Fruit fly (Drosophila melanogaster) whole organism, wandering third instar larva: ENCODE data around the gene Irc.
"Not testable (repeated sequence)": the region's sequence is repeated elsewhere in the genome, so short reads cannot be mapped to it uniquely, and the experiment has no call there.

ENCODE experiments used
- Abd-B ChIP-seq: fragments of >200 bp; optimal IDR thresholded peaks from 2 replicates; lab custom pipeline; 2017; ENCODE audit warnings: missing biosample characterization, missing genetic modification characterization
- CG32264 ChIP-seq: fragments of 200-800 bp; sonication (Bioruptor generic); optimal IDR thresholded peaks from 2 replicates; lab custom pipeline; 2016; ENCODE audit warnings: missing biosample characterization, missing genetic modification characterization
- CG9705 ChIP-seq: fragments of 200-800 bp; sonication (Bioruptor generic); optimal IDR thresholded peaks from 2 replicates; lab custom pipeline; 2018; ENCODE audit warnings: missing biosample characterization, mild to moderate bottlenecking, missing genetic modification characterization
- CrebA ChIP-seq: fragments of 200-800 bp; sonication (Bioruptor generic); optimal IDR thresholded peaks from 2 replicates; lab custom pipeline; 2016; ENCODE audit warnings: missing biosample characterization, mild to moderate bottlenecking, missing genetic modification characterization, borderline replicate concordance
- Dfd ChIP-seq: fragments of >200 bp; optimal IDR thresholded peaks from 2 replicates; lab custom pipeline; 2017; ENCODE audit warnings: missing biosample characterization, missing genetic modification characterization
- Dif ChIP-seq: fragments of 200-275, 200-300 bp; sonication (Bioruptor generic); optimal IDR thresholded peaks from 2 replicates; lab custom pipeline; 2018; ENCODE audit warnings: missing biosample characterization, missing genetic modification characterization; ENCODE audit not compliant: partially characterized antibody
- GATAd ChIP-seq: sonication (Bioruptor generic); optimal IDR thresholded peaks from 2 replicates; lab custom pipeline; 2016; ENCODE audit warnings: missing biosample characterization, missing genetic modification characterization
- HLH106 ChIP-seq: fragments of 200-800 bp; optimal IDR thresholded peaks from 3 replicates; lab custom pipeline; 2019; ENCODE audit warnings: missing biosample characterization, mild to moderate bottlenecking, missing genetic modification characterization, moderate library complexity
- Hnf4 ChIP-seq: fragments of 200-800 bp; sonication (Bioruptor generic); optimal IDR thresholded peaks from 2 replicates; lab custom pipeline; 2016; ENCODE audit warnings: missing biosample characterization, mild to moderate bottlenecking, missing genetic modification characterization
- Hr78 ChIP-seq: fragments of >200 bp; optimal IDR thresholded peaks from 2 replicates; lab custom pipeline; 2017; ENCODE audit warnings: missing biosample characterization, missing genetic modification characterization
- Hr83 ChIP-seq: fragments of 200-300 bp; sonication (Bioruptor generic); optimal IDR thresholded peaks from 2 replicates; lab custom pipeline; 2016; ENCODE audit warnings: missing biosample characterization, mild to moderate bottlenecking, missing genetic modification characterization, moderate library complexity; ENCODE audit not compliant: poor library complexity, severe bottlenecking
- Jra ChIP-seq: sonication (Bioruptor generic); optimal IDR thresholded peaks from 2 replicates; lab custom pipeline; 2016; ENCODE audit warnings: missing biosample characterization, missing genetic modification characterization
- Mio ChIP-seq: sonication (Bioruptor generic); optimal IDR thresholded peaks from 2 replicates; lab custom pipeline; 2016; ENCODE audit warnings: missing biosample characterization, missing genetic modification characterization
- Myc ChIP-seq: fragments of >200 bp; optimal IDR thresholded peaks from 2 replicates; lab custom pipeline; 2017
- N ChIP-seq: fragments of >200 bp; optimal IDR thresholded peaks from 2 replicates; lab custom pipeline; 2018; ENCODE audit warnings: missing biosample characterization, missing external identifiers, missing genetic modification characterization
- OdsH ChIP-seq: fragments of 200-800 bp; sonication (Bioruptor generic); optimal IDR thresholded peaks from 2 replicates; lab custom pipeline; 2016; ENCODE audit warnings: missing biosample characterization, mild to moderate bottlenecking, missing genetic modification characterization
- Rel ChIP-seq, 2 experiments: fragments of 200-800 bp; sonication (Bioruptor generic) in 1 of 2; optimal IDR thresholded peaks; 2 replicates in 1 of 2; 3 replicates in 1 of 2; lab custom pipeline; 2016 to 2019; ENCODE audit warnings: mild to moderate bottlenecking in 2 of 2, missing biosample characterization in 2 of 2, missing genetic modification characterization in 2 of 2, moderate library complexity in 1 of 2
- Sp1 ChIP-seq: fragments of 200-800 bp; sonication (Bioruptor generic); optimal IDR thresholded peaks from 3 replicates; lab custom pipeline; 2019; ENCODE audit warnings: missing biosample characterization, mild to moderate bottlenecking, missing genetic modification characterization, moderate library complexity
- Vsx2 ChIP-seq: fragments of 200-300, 225-300 bp; sonication (Bioruptor generic); optimal IDR thresholded peaks from 2 replicates; lab custom pipeline; 2018; ENCODE audit warnings: missing biosample characterization, missing genetic modification characterization; ENCODE audit not compliant: partially characterized antibody
- br ChIP-seq: fragments of 200-800 bp; sonication (Bioruptor generic); optimal IDR thresholded peaks from 2 replicates; lab custom pipeline; 2016; ENCODE audit warnings: missing biosample characterization, missing genetic modification characterization
- brk ChIP-seq: fragments of 200-800 bp; sonication (Bioruptor generic); optimal IDR thresholded peaks from 2 replicates; lab custom pipeline; 2016; ENCODE audit warnings: missing biosample characterization, mild to moderate bottlenecking, missing genetic modification characterization
- dl ChIP-seq, 2 experiments: fragments of 175-275, 200-275 bp in 1 of 2; fragments of 200-275 bp in 1 of 2; sonication (Bioruptor generic); optimal IDR thresholded peaks; lab custom pipeline; 2018; ENCODE audit warnings: mild to moderate bottlenecking in 2 of 2, missing biosample characterization in 2 of 2, missing genetic modification characterization in 2 of 2, moderate library complexity in 2 of 2; ENCODE audit not compliant: partially characterized antibody in 2 of 2, insufficient read depth in 1 of 2
- dmrt93B ChIP-seq: fragments of 200-800 bp; sonication (Bioruptor generic); optimal IDR thresholded peaks from 2 replicates; lab custom pipeline; 2018; ENCODE audit warnings: missing biosample characterization, mild to moderate bottlenecking, missing genetic modification characterization
- dsf ChIP-seq: sonication (Bioruptor generic); optimal IDR thresholded peaks from 2 replicates; lab custom pipeline; 2016; ENCODE audit warnings: missing biosample characterization, missing genetic modification characterization, borderline replicate concordance
- ey ChIP-seq: fragments of 200-800 bp; sonication (Bioruptor generic); optimal IDR thresholded peaks from 2 replicates; lab custom pipeline; 2016; ENCODE audit warnings: missing biosample characterization, missing genetic modification characterization
- foxo ChIP-seq, 2 experiments: fragments of 200-800 bp; sonication (Bioruptor generic); optimal IDR thresholded peaks; 2 replicates in 1 of 2; 3 replicates in 1 of 2; lab custom pipeline; 2016 to 2017; ENCODE audit warnings: missing biosample characterization in 2 of 2, missing genetic modification characterization in 2 of 2
- fru ChIP-seq: fragments of 200-800 bp; sonication (Bioruptor generic); optimal IDR thresholded peaks from 3 replicates; lab custom pipeline; 2016; ENCODE audit warnings: missing biosample characterization, mild to moderate bottlenecking, missing genetic modification characterization
- h ChIP-seq: fragments of 200-800 bp; sonication (Bioruptor generic); optimal IDR thresholded peaks from 3 replicates; lab custom pipeline; 2016; ENCODE audit warnings: missing biosample characterization, mild to moderate bottlenecking, missing genetic modification characterization
- jim ChIP-seq: fragments of 175-275, 200-325 bp; sonication (Bioruptor generic); optimal IDR thresholded peaks from 2 replicates; lab custom pipeline; 2016; ENCODE audit warnings: missing biosample characterization, mild to moderate bottlenecking, missing genetic modification characterization
- lola ChIP-seq: fragments of >200 bp; optimal IDR thresholded peaks from 2 replicates; lab custom pipeline; 2017; ENCODE audit warnings: missing biosample characterization, missing genetic modification characterization
- pan ChIP-seq: fragments of >200 bp; optimal IDR thresholded peaks from 2 replicates; lab custom pipeline; 2017
- psq ChIP-seq: fragments of 200-800 bp; sonication (Bioruptor generic); optimal IDR thresholded peaks from 3 replicates; lab custom pipeline; 2017; ENCODE audit warnings: missing biosample characterization, mild to moderate bottlenecking, missing genetic modification characterization, moderate library complexity
- rgr ChIP-seq: fragments of 200-800 bp; sonication (Bioruptor generic); optimal IDR thresholded peaks from 3 replicates; lab custom pipeline; 2016; ENCODE audit warnings: missing biosample characterization, mild to moderate bottlenecking, missing genetic modification characterization
- sage ChIP-seq: fragments of 200-800 bp; sonication (Bioruptor generic); optimal IDR thresholded peaks from 2 replicates; lab custom pipeline; 2016; ENCODE audit warnings: missing biosample characterization, mild to moderate bottlenecking, missing genetic modification characterization
- sv ChIP-seq: fragments of 200-800 bp; sonication (Bioruptor generic); optimal IDR thresholded peaks from 3 replicates; lab custom pipeline; 2016; ENCODE audit warnings: missing biosample characterization, missing genetic modification characterization
- tai ChIP-seq: sonication (Bioruptor generic); optimal IDR thresholded peaks from 2 replicates; lab custom pipeline; 2016; ENCODE audit warnings: missing biosample characterization, missing genetic modification characterization
- usp ChIP-seq: fragments of >200 bp; optimal IDR thresholded peaks from 2 replicates; lab custom pipeline; 2017; ENCODE audit warnings: missing biosample characterization, missing genetic modification characterization
- woc ChIP-seq: sonication (Bioruptor generic); optimal IDR thresholded peaks from 2 replicates; lab custom pipeline; 2016; ENCODE audit warnings: missing biosample characterization, mild to moderate bottlenecking, missing genetic modification characterization

The Irc gene

DNA sequence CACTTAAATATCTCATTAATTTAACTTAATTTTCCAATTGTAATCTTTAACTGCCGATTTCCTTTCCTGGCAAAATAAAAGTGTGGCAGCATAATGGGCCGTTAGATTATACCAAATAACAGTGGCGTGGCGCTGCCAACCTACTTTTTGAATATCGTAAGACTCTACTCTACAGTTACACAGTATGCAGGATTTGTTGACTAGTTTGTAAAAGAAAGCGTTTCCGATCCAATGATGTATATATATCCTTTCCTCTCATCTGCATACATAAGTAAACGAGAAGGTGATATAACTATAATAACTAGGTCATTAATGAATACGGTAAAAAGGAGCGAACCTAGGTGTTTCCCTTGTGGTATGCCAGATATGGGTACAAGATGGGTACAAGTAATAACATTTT lies 10.9 kb upstream of the Irc start, which contains the start of gene EMC2B:
EMC2B (minus strand) TSS at position 98 of the 400 bp plus-strand sequence.
- TF ChIP-seq Sp1 (GFP tag; lab: Kevin White, UChicago) (peak; percentile 16), lola (GFP tag; lab: Kevin White, UChicago) (no peak), dl (GFP tag; optimal IDR thresholded peaks at IDR 0.05; lab: Kevin White, UChicago; ENCODE audit: insufficient read depth in 1 of 2, partially characterized antibody in 2 of 2) (no peak), Hnf4 (GFP tag; lab: Kevin White, UChicago) (peak; percentile 77), HLH106 (tag; lab: Kevin White, UChicago) (peak; percentile 56), CG32264 (GFP tag; lab: Kevin White, UChicago) (peak; percentile 54), h (GFP tag; lab: Kevin White, UChicago) (peak; percentile 53), CG9705 (GFP tag; lab: Kevin White, UChicago) (peak; percentile 24), ey (GFP tag; lab: Kevin White, UChicago) (peak; percentile 21), Myc (peak; percentile 61), br (GFP tag; lab: Kevin White, UChicago) (peak; percentile 59), pan (no peak), Rel (GFP tag; optimal IDR thresholded peaks at IDR 0.05; lab: Kevin White, UChicago) (no peak), Rel (tag; optimal IDR thresholded peaks at IDR 0.05; lab: Kevin White, UChicago) (peak; percentile 9), Hr78 (GFP tag; lab: Kevin White, UChicago) (no peak), sv (GFP tag; lab: Kevin White, UChicago) (no peak), OdsH (GFP tag; lab: Kevin White, UChicago) (peak; percentile 19), Dif (no peak), usp (GFP tag; lab: Kevin White, UChicago) (no peak), Mio (peak; percentile 8), Jra (GFP tag; lab: Kevin White, UChicago) (peak; percentile 67), Vsx2 (GFP tag; lab: Kevin White, UChicago) (no peak), sage (no peak), rgr (GFP tag; lab: Kevin White, UChicago) (peak; percentile 46), psq (no peak), GATAd (GFP tag; lab: Kevin White, UChicago) (no peak), Dfd (GFP tag; lab: Kevin White, UChicago) (no peak), N (GFP tag; lab: Kevin White, UChicago) (no peak), tai (no peak), woc (peak; percentile 76), CrebA (no peak), jim (GFP tag; lab: Kevin White, UChicago) (no peak), Hr83 (peak; percentile 84), foxo (GFP tag; optimal IDR thresholded peaks at IDR 0.05; lab: Kevin White, UChicago) (peak in 1 of 2 experiments; percentile 71), fru (peak; percentile 57), brk (GFP tag; lab: Kevin White, UChicago) (no peak), dsf (GFP tag; lab: Kevin White, UChicago) (no peak), dmrt93B (GFP tag; lab: Kevin White, UChicago) (peak; percentile 15), Abd-B (GFP tag; lab: Kevin White, UChicago) (no peak)

dm6 chr3R:16992716-16993115 lies 10.0 kb upstream of the Irc start, which contains the start of gene CG31274:
Gene CG31274, plus strand, starts transcription at chr3R:16993016.
- TF ChIP-seq Hr83; tai; Hnf4 (GFP tag; lab: Kevin White, UChicago): not testable (repeated sequence)
